Worm (Caenorhabditis elegans) whole organism, L4 larva: Measurements from ENCODE around the gene Y37A1A.2.
A peak's percentile ranks its signal among the peaks of the same experiment; 100 is the strongest.

Source experiments
- D1046.2 ChIP-seq: fragments of 200-800 bp; sonication (Bioruptor generic); IDR thresholded peaks from 2 replicates; pipeline ENCODE4 v1.3.6; 2022; ENCODE audit warnings: missing genetic modification characterization, missing compliant biosample characterization
- R02D3.7 ChIP-seq: fragments of 150-350 bp; sonication (generic microtip); optimal IDR thresholded peaks from 3 replicates; lab custom pipeline; 2014; ENCODE audit warnings: missing biosample characterization, missing genetic modification characterization
- Y75B8A.6 ChIP-seq: fragments of 200-800 bp; sonication (Bioruptor generic); IDR thresholded peaks from 2 replicates; pipeline ENCODE4 v1.3.6; 2022; ENCODE audit warnings: missing genetic modification reagents, missing genetic modification characterization, missing compliant biosample characterization
- ZK546.5 ChIP-seq, 2 experiments: sonication (generic microtip); optimal IDR thresholded peaks; 2 replicates each; lab custom pipeline; 2017; ENCODE audit warnings: missing biosample characterization in 2 of 2, missing genetic modification characterization in 2 of 2
- ama-1 ChIP-seq: fragments of 150-350 bp; optimal IDR thresholded peaks from 2 replicates; lab custom pipeline; 2014; ENCODE audit warnings: inconsistent platforms, mixed read lengths
- attf-4 ChIP-seq: sonication (generic microtip); optimal IDR thresholded peaks from 3 replicates; lab custom pipeline; 2017; ENCODE audit warnings: missing biosample characterization, missing genetic modification characterization
- ceh-32 ChIP-seq: sonication (generic microtip); optimal IDR thresholded peaks from 2 replicates; lab custom pipeline; 2016; ENCODE audit warnings: mild to moderate bottlenecking, missing genetic modification characterization, missing compliant biosample characterization; ENCODE audit not compliant: poor library complexity
- cey-2 ChIP-seq: sonication (generic microtip); optimal IDR thresholded peaks from 3 replicates; lab custom pipeline; 2017; ENCODE audit warnings: missing genetic modification characterization, mild to moderate bottlenecking, missing compliant biosample characterization, antibody characterized with exemption, borderline replicate concordance; ENCODE audit not compliant: insufficient read depth
- daf-16 ChIP-seq, 3 experiments: sonication (generic microtip); optimal IDR thresholded peaks; 2 replicates each; lab custom pipeline; 2016 to 2017; ENCODE audit warnings: missing genetic modification characterization in 3 of 3, missing genetic modification reagents in 3 of 3, mild to moderate bottlenecking in 2 of 3, missing compliant biosample characterization in 2 of 3, missing biosample characterization in 1 of 3, moderate library complexity in 1 of 3
- dmd-6 ChIP-seq: fragments of 200-800 bp; sonication (Bioruptor generic); IDR thresholded peaks from 2 replicates; pipeline ENCODE4 v1.3.6; 2022; ENCODE audit warnings: missing genetic modification reagents, missing genetic modification characterization, missing compliant biosample characterization
- dmd-9 ChIP-seq: fragments of 200-800 bp; sonication (Bioruptor generic); IDR thresholded peaks from 2 replicates; pipeline ENCODE4 v1.3.6; 2022; ENCODE audit warnings: missing genetic modification reagents, missing genetic modification characterization, missing compliant biosample characterization
- egl-43 ChIP-seq: fragments of 200-800 bp; sonication (Bioruptor generic); IDR thresholded peaks from 2 replicates; pipeline ENCODE4 v1.3.6; 2022; ENCODE audit warnings: missing genetic modification reagents, missing genetic modification characterization, missing compliant biosample characterization
- hlh-11 ChIP-seq: fragments of 200-800 bp; sonication (Bioruptor generic); optimal IDR thresholded peaks from 2 replicates; lab custom pipeline; 2018; ENCODE audit warnings: mild to moderate bottlenecking, missing genetic modification characterization, missing compliant biosample characterization
- lin-1 ChIP-seq: fragments of 200-800 bp; sonication (Bioruptor generic); IDR thresholded peaks from 2 replicates; pipeline ENCODE4 v1.3.6; 2022; ENCODE audit warnings: missing genetic modification reagents, missing genetic modification characterization, missing compliant biosample characterization
- lin-29 ChIP-seq: fragments of 200-800 bp; sonication (Bioruptor generic); IDR thresholded peaks from 2 replicates; pipeline ENCODE4 v1.3.6; 2022; ENCODE audit warnings: missing genetic modification reagents, missing genetic modification characterization, missing compliant biosample characterization
- lir-3 ChIP-seq: sonication (generic microtip); optimal IDR thresholded peaks from 2 replicates; lab custom pipeline; 2016; ENCODE audit warnings: mild to moderate bottlenecking, missing genetic modification characterization, missing compliant biosample characterization
- madf-5 ChIP-seq, 2 experiments: fragments of 200-800 bp; sonication (Bioruptor generic); IDR thresholded peaks; 2 replicates each; pipeline ENCODE4 v1.3.6; 2022; ENCODE audit warnings: missing compliant biosample characterization in 2 of 2, missing genetic modification characterization in 2 of 2
- madf-9 ChIP-seq: fragments of 200-800 bp; sonication (Bioruptor generic); conservative IDR thresholded peaks from 2 replicates; pipeline ENCODE4 v1.3.6; 2022; ENCODE audit warnings: missing genetic modification reagents, missing genetic modification characterization, missing compliant biosample characterization
- mdt-29 ChIP-seq: fragments of 200-800 bp; sonication (Bioruptor generic); IDR thresholded peaks from 2 replicates; pipeline ENCODE4 v1.3.6; 2022; ENCODE audit warnings: missing genetic modification reagents, missing genetic modification characterization, missing compliant biosample characterization
- mep-1 ChIP-seq: fragments of 150-350 bp; sonication (generic microtip); optimal IDR thresholded peaks from 3 replicates; lab custom pipeline; 2014; ENCODE audit warnings: missing biosample characterization, missing genetic modification characterization
- nhr-10 ChIP-seq: fragments of 150-350 bp; optimal IDR thresholded peaks from 2 replicates; lab custom pipeline; 2014; ENCODE audit warnings: missing biosample characterization, missing genetic modification characterization
- nhr-111 ChIP-seq: fragments of 200-800 bp; sonication (Bioruptor generic); optimal IDR thresholded peaks from 2 replicates; lab custom pipeline; 2018; ENCODE audit warnings: mild to moderate bottlenecking, missing genetic modification characterization, missing compliant biosample characterization
- nhr-28 ChIP-seq: fragments of 150-350 bp; optimal IDR thresholded peaks from 2 replicates; lab custom pipeline; 2014; ENCODE audit warnings: missing biosample characterization, missing genetic modification characterization
- nhr-48 ChIP-seq: sonication (generic microtip); optimal IDR thresholded peaks from 2 replicates; lab custom pipeline; 2016; ENCODE audit warnings: mild to moderate bottlenecking, missing genetic modification characterization, missing compliant biosample characterization
- nhr-6 ChIP-seq: fragments of 150-350 bp; optimal IDR thresholded peaks from 2 replicates; lab custom pipeline; 2014; ENCODE audit warnings: missing biosample characterization, missing genetic modification characterization
- nhr-76 ChIP-seq: fragments of 150-350 bp; optimal IDR thresholded peaks from 2 replicates; lab custom pipeline; 2014; ENCODE audit warnings: missing biosample characterization, missing genetic modification characterization
- pha-4 ChIP-seq, 2 experiments: fragments of 150-350 bp in 1 of 2; fragments of 200-800 bp in 1 of 2; sonication (Bioruptor generic) in 1 of 2; IDR thresholded peaks in 1 of 2; optimal IDR thresholded peaks in 1 of 2; 2 replicates each; pipeline versions ENCODE4 v1.3.6 to Lab custom; 2014 to 2022; ENCODE audit warnings: missing genetic modification characterization in 2 of 2, missing genetic modification reagents in 2 of 2, missing biosample characterization in 1 of 2, missing compliant biosample characterization in 1 of 2
- php-3 ChIP-seq: fragments of 200-800 bp; sonication (Bioruptor generic); IDR thresholded peaks from 2 replicates; pipeline ENCODE4 v1.3.6; 2022; ENCODE audit warnings: missing genetic modification reagents, missing genetic modification characterization, missing compliant biosample characterization
- sdz-12 ChIP-seq: fragments of 200-800 bp; sonication (Bioruptor generic); optimal IDR thresholded peaks from 2 replicates; lab custom pipeline; 2018; ENCODE audit warnings: mild to moderate bottlenecking, missing genetic modification characterization, missing compliant biosample characterization
- snpc-1.2 ChIP-seq: fragments of 200-800 bp; sonication (Bioruptor generic); IDR thresholded peaks from 2 replicates; pipeline ENCODE4 v1.3.6; 2022; ENCODE audit warnings: missing genetic modification reagents, missing genetic modification characterization, missing compliant biosample characterization
- spr-1 ChIP-seq: sonication (generic microtip); optimal IDR thresholded peaks from 2 replicates; lab custom pipeline; 2016; ENCODE audit warnings: mild to moderate bottlenecking, missing genetic modification characterization, missing compliant biosample characterization
- unc-62 ChIP-seq, 3 experiments: fragments of 150-350 bp in 1 of 3; sonication (generic microtip); optimal IDR thresholded peaks in 2 of 3; peaks in 1 of 3; 1 replicate in 1 of 3; 2 replicates in 2 of 3; lab custom pipeline; 2014 to 2017; ENCODE audit warnings: missing biosample characterization in 3 of 3, missing genetic modification characterization in 3 of 3, missing genetic modification reagents in 3 of 3, missing genotype in 1 of 3
- zfp-2 ChIP-seq: sonication (generic microtip); optimal IDR thresholded peaks from 2 replicates; lab custom pipeline; 2016; ENCODE audit warnings: mild to moderate bottlenecking, missing genetic modification characterization, missing compliant biosample characterization
- zfp-3 ChIP-seq: fragments of 200-800 bp; sonication (Bioruptor generic); conservative IDR thresholded peaks from 2 replicates; pipeline ENCODE4 v1.3.6; 2022; ENCODE audit warnings: missing genetic modification reagents, missing genetic modification characterization, missing compliant biosample characterization
- zip-11 ChIP-seq: fragments of 200-800 bp; sonication (Bioruptor generic); IDR thresholded peaks from 2 replicates; pipeline ENCODE4 v1.3.6; 2022; ENCODE audit warnings: missing genetic modification characterization, missing compliant biosample characterization

The Y37A1A.2 gene

DNA sequence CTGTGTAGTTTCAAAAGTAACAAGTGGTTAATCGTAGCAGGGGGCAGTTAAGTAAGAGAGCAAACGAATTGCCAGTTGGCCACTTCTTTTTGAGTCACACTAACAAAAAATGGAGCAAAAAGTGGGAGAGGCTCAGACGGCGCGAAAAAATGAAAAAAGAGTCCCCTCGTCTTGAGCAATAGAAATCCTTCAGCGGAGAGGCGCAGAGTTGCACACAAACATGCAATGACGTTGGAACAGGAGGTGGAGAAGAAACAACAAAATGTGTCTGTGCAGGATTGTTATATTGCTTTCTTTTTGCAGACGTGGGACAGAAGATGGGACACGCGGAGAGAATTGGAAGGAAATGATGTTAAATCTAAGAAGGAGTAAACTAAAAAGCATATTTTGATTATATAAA lies 35.1 kb downstream of the Y37A1A.2 start (continued):
- TF ChIP-seq php-3 (GFP tag; lab: Robert Waterston, UW), result no peak

DNA sequence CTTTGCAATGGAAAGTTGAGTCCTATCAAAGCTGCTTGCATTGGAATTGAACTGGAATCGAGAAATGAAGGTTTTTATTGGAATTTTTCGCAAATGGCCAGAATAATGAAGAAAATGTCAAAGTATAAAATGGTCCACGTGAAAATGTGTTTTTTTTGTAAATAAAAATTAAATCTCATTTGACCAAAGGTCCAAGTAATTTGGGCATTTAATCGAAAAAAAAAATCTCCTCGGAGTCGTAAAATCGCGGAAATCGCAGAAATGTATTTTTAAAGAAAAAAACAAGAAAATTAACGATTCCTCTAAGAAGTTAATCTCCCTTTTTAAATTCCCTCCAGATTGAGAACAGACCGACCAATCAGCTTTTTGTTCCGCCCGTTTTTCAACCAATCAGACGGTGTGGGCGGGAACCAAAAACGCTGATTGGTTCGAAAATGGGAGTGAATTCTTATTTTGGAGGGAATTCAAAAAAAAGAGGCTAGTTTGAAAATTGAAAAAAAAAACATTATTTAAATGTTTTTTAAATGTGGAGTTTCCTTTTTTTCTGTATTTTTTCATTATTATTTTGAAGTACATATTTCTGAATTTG lies 36.2 kb downstream of the Y37A1A.2 start, which contains the start of gene prdh-1:
Gene prdh-1, minus strand, starts transcription at position 51 of the 589 bp plus-strand sequence.
- TF ChIP-seq madf-5 (GFP tag; IDR thresholded peaks at IDR 0.05; lab: Robert Waterston, UW) (no peak), unc-62 (GFP tag; optimal IDR thresholded peaks at IDR 0.05 in 1 of 2; lab: Kevin White, UChicago) (no peak), unc-62 (tag; optimal IDR thresholded peaks at IDR 0.05; lab: Kevin White, UChicago) (no peak), D1046.2 (GFP tag; lab: Robert Waterston, UW) (no peak), mdt-29 (GFP tag; lab: Robert Waterston, UW) (no peak), ama-1 (lab: Kevin White, UChicago) (no peak), hlh-11 (tag; lab: Kevin White, UChicago) (no peak)

DNA sequence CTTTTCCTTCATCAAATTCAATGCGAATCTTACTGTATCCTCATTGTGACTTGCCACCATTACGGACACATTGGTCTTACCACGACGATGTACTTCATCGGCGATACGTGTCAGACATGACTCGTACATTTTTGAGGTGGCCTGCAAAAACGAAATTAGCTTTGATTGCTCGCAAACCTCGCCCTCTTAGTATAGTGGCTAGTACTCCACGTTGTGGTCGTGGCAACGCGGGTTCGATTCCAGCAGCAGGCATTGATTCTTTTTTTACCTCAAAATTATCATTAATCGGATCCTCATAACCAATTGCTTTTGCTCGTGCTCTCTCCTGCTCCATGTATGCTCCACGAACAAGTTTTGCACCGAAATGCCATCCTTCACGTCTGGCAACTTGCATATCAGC lies 42.7 kb downstream of the Y37A1A.2 start:
- TF ChIP-seq dmd-6 (GFP tag; lab: Robert Waterston, UW), result no peak
- TF ChIP-seq sdz-12, result no peak
- TF ChIP-seq nhr-6, result no peak
- no peak for TF ChIP-seq zfp-3
- no peak for TF ChIP-seq cey-2 (tag; lab: Kevin White, UChicago)
- TF ChIP-seq zfp-2 (tag; lab: Kevin White, UChicago), result no peak
- 0 out of 2 replicates have a peak, but pooled peaks have one; percentile 15 for TF ChIP-seq mdt-29 (GFP tag; lab: Robert Waterston, UW)
- no peak for TF ChIP-seq nhr-10 (tag; lab: Kevin White, UChicago)
- TF ChIP-seq Y75B8A.6, result no peak
- TF ChIP-seq unc-62 (GFP tag; optimal IDR thresholded peaks at IDR 0.05 in 1 of 2; lab: Kevin White, UChicago), result no peak
- TF ChIP-seq unc-62 (tag; optimal IDR thresholded peaks at IDR 0.05; lab: Kevin White, UChicago), result no peak
- peak; percentile 96 for TF ChIP-seq snpc-1.2 (GFP tag; lab: Robert Waterston, UW)

DNA sequence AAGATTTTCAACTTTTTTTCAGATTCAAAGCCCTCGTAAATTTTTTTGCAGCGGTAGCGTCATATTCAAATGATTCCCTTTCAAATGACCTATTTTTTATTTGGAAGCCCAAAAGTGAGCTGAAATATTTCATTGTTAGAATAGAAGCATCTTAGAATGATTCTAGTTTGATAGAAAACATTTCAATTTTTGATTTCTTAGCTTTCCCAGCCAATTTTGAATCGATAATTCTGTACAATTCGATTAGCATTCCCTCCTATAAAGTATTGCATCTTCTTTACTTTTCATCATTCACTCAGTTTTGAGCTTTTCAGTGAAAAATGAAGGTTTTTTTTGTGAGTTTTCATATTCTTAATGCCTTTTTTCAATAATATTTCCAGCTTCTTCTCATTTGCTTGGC lies 46.1 kb downstream of the Y37A1A.2 start, which contains the start of gene B0513.90:
Gene B0513.90, plus strand, starts transcription at position 301 of the 400 bp plus-strand sequence.
- TF ChIP-seq zfp-3 (no peak), ZK546.5 (tag; optimal IDR thresholded peaks at IDR 0.05; lab: Kevin White, UChicago) (no peak), lin-1 (GFP tag; lab: Robert Waterston, UW) (no peak), nhr-76 (tag; lab: Kevin White, UChicago) (no peak), ceh-32 (tag; lab: Kevin White, UChicago) (no peak), R02D3.7 (no peak), zip-11 (GFP tag; lab: Robert Waterston, UW) (no peak), lir-3 (tag; lab: Kevin White, UChicago) (no peak), nhr-111 (GFP tag; lab: Kevin White, UChicago) (no peak), attf-4 (tag; lab: Kevin White, UChicago) (no peak), dmd-9 (no peak), mep-1 (tag; lab: Kevin White, UChicago) (no peak), lin-29 (GFP tag; lab: Robert Waterston, UW) (no peak), spr-1 (tag; lab: Kevin White, UChicago) (no peak), madf-9 (GFP tag; lab: Robert Waterston, UW) (no peak)

DNA sequence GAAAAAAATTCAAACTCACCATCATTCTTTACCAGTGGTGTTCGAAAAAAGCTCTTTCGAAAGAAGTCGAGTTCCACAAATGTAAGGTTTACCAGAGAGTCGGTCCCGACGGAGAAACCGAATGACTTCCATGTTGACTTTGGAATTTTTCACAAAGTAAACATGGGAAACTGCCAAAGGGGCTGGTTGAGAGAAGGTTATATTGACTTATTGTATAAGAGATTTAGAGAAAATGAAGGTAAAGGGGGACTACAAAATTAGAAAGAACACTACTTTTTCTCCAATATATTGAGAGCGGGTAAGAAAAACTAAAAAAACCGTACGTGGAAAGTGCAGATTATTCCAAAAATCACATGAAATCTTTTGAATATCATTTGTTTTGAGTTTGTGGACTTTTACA lies 47.7 kb downstream of the Y37A1A.2 start, which contains the start of gene vamp-8:
Gene vamp-8, minus strand, starts transcription at position 25 of the 400 bp plus-strand sequence.
- TF ChIP-seq ama-1 (lab: Kevin White, UChicago), result no peak
- peak; percentile 76 for TF ChIP-seq nhr-28
- TF ChIP-seq pha-4 (GFP tag; IDR thresholded peaks at IDR 0.05; lab: Robert Waterston, UW), result no peak
- TF ChIP-seq pha-4 (tag; optimal IDR thresholded peaks at IDR 0.05; lab: Kevin White, UChicago), result peak; percentile 91
- no peak for TF ChIP-seq nhr-48
- no peak for TF ChIP-seq daf-16 (GFP tag; optimal IDR thresholded peaks at IDR 0.05; lab: Kevin White, UChicago)
- TF ChIP-seq daf-16 (tag; optimal IDR thresholded peaks at IDR 0.05; lab: Kevin White, UChicago), result no peak
- no peak for TF ChIP-seq egl-43 (GFP tag; lab: Robert Waterston, UW)
